Worm (Caenorhabditis elegans): Measurements from ENCODE around the gene Y26G10.6.

DNA sequence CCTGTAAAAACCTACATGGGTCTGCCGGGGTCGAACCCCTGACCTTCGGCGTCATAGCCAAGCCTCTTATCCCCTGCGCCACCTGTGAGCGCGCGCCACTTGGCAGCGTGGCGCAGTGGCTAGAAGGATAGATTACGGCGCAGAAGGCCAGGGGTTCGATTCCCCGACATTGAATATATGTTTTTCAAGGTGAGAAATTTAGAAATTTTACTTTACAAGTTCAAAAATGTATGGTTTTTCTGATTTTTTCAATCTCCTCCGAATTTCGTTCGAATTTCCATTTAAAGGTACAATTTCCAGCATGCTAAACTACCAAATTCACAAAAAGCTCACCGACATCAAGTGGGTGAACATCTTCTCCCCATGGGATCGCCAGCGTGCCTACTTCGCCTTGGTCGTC lies 39.8 kb upstream of the Y26G10.6 start, which contains the start of gene dgat-2:
- TF ChIP-seq nhr-6 (tag; optimal IDR thresholded peaks at IDR 0.05), result no peak
- TF ChIP-seq dve-1 (tag; optimal IDR thresholded peaks at IDR 0.05; ENCODE audit: insufficient read depth), result no peak
- no peak for TF ChIP-seq ama-1 (optimal IDR thresholded peaks at IDR 0.05)
- no peak for TF ChIP-seq ceh-82 (tag; optimal IDR thresholded peaks at IDR 0.05)
